Worm (Caenorhabditis elegans): ENCODE results near the gene ZK792.5.

The ZK792.5 gene

DNA sequence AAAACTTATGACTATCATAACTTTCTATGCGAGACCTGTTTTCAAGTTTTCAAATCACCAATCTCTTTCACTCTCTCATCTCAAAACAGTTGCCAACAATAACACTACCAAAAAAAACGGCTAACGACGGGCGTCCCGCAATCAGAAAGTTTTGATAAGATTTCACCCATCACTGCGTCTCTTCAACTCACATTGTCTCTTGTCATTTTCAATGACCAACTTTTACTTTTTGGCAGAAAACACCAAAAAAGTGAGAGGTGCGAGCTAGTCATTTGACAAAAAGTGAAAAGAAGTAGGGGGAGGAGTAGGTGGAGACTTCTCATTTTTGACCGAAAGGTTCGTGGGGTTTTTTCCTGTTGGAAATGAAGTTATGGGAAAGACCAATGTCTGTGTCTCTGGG, 30.7 kb upstream of the ZK792.5 start:
- TF ChIP-seq blmp-1 (tag; optimal IDR thresholded peaks at IDR 0.05; ENCODE audit: insufficient read depth) = peak; percentile 97
- TF ChIP-seq lin-39 (tag; optimal IDR thresholded peaks at IDR 0.05) = no peak

DNA sequence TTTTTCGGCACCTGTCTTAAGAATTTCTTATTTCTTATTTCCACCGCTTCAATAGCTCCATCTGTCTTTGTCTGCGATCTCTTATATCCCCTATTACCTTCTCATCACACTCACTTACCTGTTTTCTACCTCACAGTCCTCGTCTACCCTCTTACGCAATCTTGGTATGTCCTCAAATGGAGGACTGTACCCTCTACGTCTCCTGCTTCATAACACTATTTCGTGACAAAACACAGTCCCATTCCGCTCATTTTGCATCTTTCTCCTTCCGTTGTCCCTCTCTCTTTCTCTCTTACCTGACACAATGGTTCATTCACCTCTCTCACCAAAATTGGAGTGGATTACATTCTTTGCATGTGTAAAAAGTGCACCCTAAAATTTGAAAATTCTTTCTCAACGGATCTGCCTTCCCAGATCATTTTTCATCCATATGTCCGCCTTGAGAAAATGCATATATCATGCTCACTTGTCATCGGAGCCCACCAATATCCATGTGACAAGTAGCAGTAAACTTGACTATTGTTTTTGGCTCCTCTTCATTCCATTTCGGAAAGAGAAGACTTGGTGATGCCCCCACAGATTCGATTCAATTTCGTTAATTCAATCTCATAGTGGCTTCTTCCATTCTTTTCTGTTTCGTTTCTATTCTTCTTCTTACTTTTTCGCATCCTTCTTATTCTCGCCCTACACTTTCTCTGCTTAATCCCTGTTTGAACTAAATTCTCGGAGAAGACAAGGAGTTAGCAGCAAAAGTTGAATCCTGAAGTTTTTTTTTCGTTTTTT, 29.4 kb upstream of the ZK792.5 start:
- TF ChIP-seq unc-55 (GFP tag; optimal IDR thresholded peaks at IDR 0.05) (peak; percentile 33), sma-9 (GFP tag; optimal IDR thresholded peaks at IDR 0.05) (no peak), sma-9 (tag; optimal IDR thresholded peaks at IDR 0.05) (no peak), nhr-129 (tag; optimal IDR thresholded peaks at IDR 0.05) (peak; percentile 24), zag-1 (tag; optimal IDR thresholded peaks at IDR 0.05) (peak; percentile 18)

DNA sequence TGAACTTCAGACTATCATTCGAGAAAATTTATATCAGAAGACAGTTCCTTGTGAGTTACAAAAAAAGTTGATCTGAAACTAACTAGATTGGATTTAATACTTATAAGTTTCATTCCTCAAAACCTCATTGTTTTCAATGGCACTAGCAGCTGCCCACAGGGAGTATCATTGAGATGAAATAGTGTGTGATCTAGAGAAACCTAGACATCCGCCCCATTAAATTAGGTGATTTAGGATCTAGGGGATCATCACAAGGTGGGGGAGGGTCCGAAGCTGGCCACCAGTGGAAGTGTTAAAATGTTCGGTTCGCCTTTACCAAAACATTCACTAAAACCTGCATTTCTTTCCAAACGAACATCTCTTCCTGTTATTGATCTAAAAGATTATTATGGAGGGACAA, 28.5 kb upstream of the ZK792.5 start:
- TF ChIP-seq lin-39 (tag; optimal IDR thresholded peaks at IDR 0.05) = no peak
- no peak for TF ChIP-seq blmp-1 (tag; optimal IDR thresholded peaks at IDR 0.05; ENCODE audit: insufficient read depth)
- no peak for TF ChIP-seq mbf-1 (tag; optimal IDR thresholded peaks at IDR 0.05)
- no peak for TF ChIP-seq ceh-82 (tag; optimal IDR thresholded peaks at IDR 0.05)
- no peak for TF ChIP-seq nhr-25 (tag; optimal IDR thresholded peaks at IDR 0.05)
- TF ChIP-seq F13H6.1 (tag; optimal IDR thresholded peaks at IDR 0.05) = no peak
- TF ChIP-seq elt-1 (tag; optimal IDR thresholded peaks at IDR 0.05) = no peak
- TF ChIP-seq ceh-16 (tag; optimal IDR thresholded peaks at IDR 0.05) = no peak
- TF ChIP-seq unc-39 (tag; optimal IDR thresholded peaks at IDR 0.05) = no peak
- no peak for TF ChIP-seq nhr-77 (tag; optimal IDR thresholded peaks at IDR 0.05)
- no peak for TF ChIP-seq peb-1 (tag; optimal IDR thresholded peaks at IDR 0.05)

DNA sequence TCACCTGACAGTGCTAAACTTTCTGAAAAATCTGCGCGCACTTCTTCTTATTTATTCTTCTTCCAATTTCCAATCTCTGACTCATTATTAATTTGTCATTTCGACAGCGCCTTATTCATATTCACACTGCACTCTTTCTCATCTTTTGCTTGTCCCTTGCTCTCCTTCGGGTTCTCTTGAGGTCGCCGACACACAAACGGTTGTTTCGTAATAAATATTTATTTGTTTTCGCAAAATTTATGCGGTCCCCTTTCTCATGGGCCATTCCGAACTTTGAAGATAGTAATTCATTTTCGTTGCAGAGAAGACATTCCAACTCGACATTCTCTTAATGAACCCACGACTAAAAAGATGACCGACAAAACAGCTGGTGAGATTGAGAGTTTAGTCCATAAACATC, 26.8 kb upstream of the ZK792.5 start, which contains the start of gene magi-1:
TSS of gene magi-1 (plus strand) at position 301 of the 400 bp plus-strand sequence.
- TF ChIP-seq ztf-1 (GFP tag; conservative IDR thresholded peaks at IDR 0.05) (no peak), peb-1 (tag; optimal IDR thresholded peaks at IDR 0.05) (no peak), mab-5 (tag; optimal IDR thresholded peaks at IDR 0.05) (no peak)

DNA sequence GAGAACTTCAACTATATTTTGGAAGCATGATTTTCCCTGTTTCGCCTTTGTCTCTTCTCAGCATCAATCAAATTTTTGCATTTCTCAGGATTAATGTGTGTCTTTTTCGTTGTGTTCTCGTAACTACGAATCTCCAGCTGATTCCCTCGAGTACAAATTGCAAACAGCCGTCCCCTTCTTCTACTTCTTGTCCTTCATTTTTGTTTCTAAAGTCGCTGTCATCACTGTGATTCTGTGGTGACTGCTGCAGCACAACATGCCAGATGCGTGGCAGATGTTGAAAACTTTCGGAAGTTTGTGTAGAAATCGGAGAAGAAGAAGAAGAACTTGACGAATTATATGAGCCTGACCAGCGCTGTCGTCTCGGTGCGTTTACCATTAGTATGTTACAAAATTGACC, 25.4 kb upstream of the ZK792.5 start:
- no peak for TF ChIP-seq ztf-11 (tag; optimal IDR thresholded peaks at IDR 0.05)
- TF ChIP-seq mab-5 (tag; optimal IDR thresholded peaks at IDR 0.05) = peak; percentile 47
- no peak for TF ChIP-seq ceh-16 (tag; optimal IDR thresholded peaks at IDR 0.05)
- TF ChIP-seq mbf-1 (tag; optimal IDR thresholded peaks at IDR 0.05) = no peak
- peak; percentile 23 for TF ChIP-seq unc-55 (GFP tag; optimal IDR thresholded peaks at IDR 0.05)
- TF ChIP-seq nhr-12 (tag; optimal IDR thresholded peaks at IDR 0.05) = no peak

DNA sequence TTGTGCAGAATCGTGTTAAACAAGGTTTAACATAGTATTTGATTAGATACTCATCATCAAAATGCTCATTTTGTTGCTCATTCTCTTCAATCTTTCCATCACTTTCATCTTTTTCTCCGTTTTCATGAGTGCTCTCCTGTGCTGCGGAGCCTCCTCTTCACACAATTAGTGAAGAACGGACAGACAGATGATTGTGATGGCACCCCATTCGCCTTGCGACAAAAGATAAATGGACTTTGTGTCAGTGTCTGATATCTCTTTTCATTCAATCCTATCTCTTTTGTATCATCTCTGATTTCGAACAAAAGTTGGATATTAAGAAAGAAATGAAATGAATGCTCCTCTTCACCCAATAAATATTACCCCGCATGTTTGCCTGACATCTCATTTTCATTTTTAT, 22.4 kb upstream of the ZK792.5 start:
- TF ChIP-seq C34F6.9 (tag; optimal IDR thresholded peaks at IDR 0.05) (peak; percentile 35), nhr-237 (tag; optimal IDR thresholded peaks at IDR 0.05) (no peak), nhr-129 (tag; optimal IDR thresholded peaks at IDR 0.05) (peak; percentile 58), lsy-2 (tag; optimal IDR thresholded peaks at IDR 0.05) (peak in 1 of 2 experiments; percentile 2), crh-2 (tag; optimal IDR thresholded peaks at IDR 0.05) (no peak), F13H6.1 (tag; optimal IDR thresholded peaks at IDR 0.05) (peak; percentile 58)

DNA sequence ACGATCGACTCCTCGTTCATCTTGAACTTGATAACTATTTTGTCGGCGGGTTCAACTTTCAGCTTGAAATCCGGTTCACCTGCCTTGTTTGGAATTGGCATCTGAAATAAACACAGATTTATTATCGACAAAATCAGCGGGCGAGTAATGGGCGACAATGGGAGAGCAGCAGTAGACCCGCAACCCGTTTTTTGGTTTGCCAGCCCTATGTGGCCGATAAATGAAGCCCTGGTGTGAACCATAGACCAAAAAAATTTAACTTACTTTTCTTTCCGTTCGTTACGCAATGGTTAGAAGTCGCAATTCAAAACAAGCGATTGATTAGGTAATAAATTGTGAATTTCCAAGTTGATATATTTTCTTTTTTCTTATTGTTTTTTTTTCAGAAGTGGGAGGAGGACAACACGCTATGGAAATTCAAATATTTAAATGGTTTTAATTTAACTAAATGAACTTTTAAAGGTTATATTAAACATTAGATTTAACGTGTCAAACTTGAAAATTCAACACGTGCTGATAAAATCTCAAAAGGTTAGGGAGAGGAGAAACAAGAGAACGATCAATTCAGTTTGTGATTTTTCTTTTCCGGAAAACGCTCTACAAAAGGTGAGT, 15.9 kb upstream of the ZK792.5 start, which contains the start of the genes T22B3.3 and alg-3:
TSS of gene T22B3.3 (minus strand) at position 101 of the 612 bp plus-strand sequence.
TSS of gene alg-3 (plus strand) at position 562 of the 612 bp plus-strand sequence.
- TF ChIP-seq lin-13 (GFP tag; optimal IDR thresholded peaks at IDR 0.05) = no peak
- no peak for TF ChIP-seq unc-39 (tag; optimal IDR thresholded peaks at IDR 0.05)

DNA sequence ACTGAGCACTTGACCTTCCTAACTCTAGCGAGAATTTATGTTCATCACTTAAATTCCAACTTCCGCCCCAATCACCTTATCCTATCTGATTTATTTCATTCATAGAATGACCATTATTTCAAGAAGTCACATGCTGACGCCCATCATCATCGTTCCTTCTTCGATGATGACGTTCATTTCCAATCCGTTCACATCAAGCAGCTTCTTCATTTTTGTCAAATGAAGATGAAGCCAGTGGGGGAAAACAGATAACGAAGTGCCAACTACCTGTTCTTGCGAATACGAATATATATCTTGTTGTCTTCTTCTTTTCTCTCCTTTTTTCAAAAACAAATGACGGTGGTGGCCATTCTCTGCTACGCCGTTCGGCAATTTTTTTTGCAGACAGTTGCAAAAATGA, 14.0 kb upstream of the ZK792.5 start:
- TF ChIP-seq nhr-21 (tag; optimal IDR thresholded peaks at IDR 0.05) = peak; percentile 66
- TF ChIP-seq C34F6.9 (tag; optimal IDR thresholded peaks at IDR 0.05) = no peak

Measured in whole organism, L2 larva.